Worm (Caenorhabditis elegans) whole organism, L2 larva: ENCODE data around the gene C43H6.12.

Source experiments
- C34F6.9 ChIP-seq: fragments of 150-350 bp; optimal IDR thresholded peaks from 2 replicates; lab custom pipeline; 2014; ENCODE audit warnings: missing biosample characterization, missing genetic modification characterization
- R02D3.7 ChIP-seq: fragments of 150-350 bp; optimal IDR thresholded peaks from 2 replicates; lab custom pipeline; 2014; ENCODE audit warnings: missing biosample characterization, missing genetic modification characterization
- Y55F3AM.14 ChIP-seq: fragments of 200-800 bp; sonication (Bioruptor generic); optimal IDR thresholded peaks from 2 replicates; lab custom pipeline; 2018; ENCODE audit warnings: mild to moderate bottlenecking, missing genetic modification characterization, missing compliant biosample characterization
- aly-2 ChIP-seq: fragments of 150-350 bp; optimal IDR thresholded peaks from 2 replicates; lab custom pipeline; 2014; ENCODE audit warnings: missing biosample characterization, missing genetic modification characterization
- ceh-16 ChIP-seq: fragments of 150-350 bp; optimal IDR thresholded peaks from 2 replicates; lab custom pipeline; 2014; ENCODE audit warnings: missing biosample characterization, missing genetic modification characterization
- ceh-82 ChIP-seq: fragments of 150-350 bp; optimal IDR thresholded peaks from 2 replicates; lab custom pipeline; 2014; ENCODE audit warnings: missing biosample characterization, missing genetic modification characterization
- dmd-4 ChIP-seq: sonication (generic microtip); optimal IDR thresholded peaks from 2 replicates; lab custom pipeline; 2017; ENCODE audit warnings: missing biosample characterization, missing genetic modification characterization
- egl-27 ChIP-seq: sonication (generic microtip); optimal IDR thresholded peaks from 3 replicates; lab custom pipeline; 2017; ENCODE audit warnings: missing biosample characterization, missing genetic modification reagents, missing genetic modification characterization
- elt-1 ChIP-seq: fragments of 150-350 bp; optimal IDR thresholded peaks from 2 replicates; lab custom pipeline; 2014; ENCODE audit warnings: missing biosample characterization, missing genetic modification characterization
- elt-3 ChIP-seq: sonication (generic microtip); optimal IDR thresholded peaks from 2 replicates; lab custom pipeline; 2017; ENCODE audit warnings: missing biosample characterization, missing genetic modification characterization
- fos-1 ChIP-seq: fragments of 150-350 bp; optimal IDR thresholded peaks from 2 replicates; lab custom pipeline; 2014; ENCODE audit warnings: missing biosample characterization, missing genetic modification characterization
- gmeb-1 ChIP-seq: fragments of 150-350 bp; optimal IDR thresholded peaks from 2 replicates; lab custom pipeline; 2014; ENCODE audit warnings: missing biosample characterization, missing genetic modification characterization
- lin-11 ChIP-seq: fragments of 150-350 bp; sonication (generic microtip); optimal IDR thresholded peaks from 2 replicates; lab custom pipeline; 2014; ENCODE audit warnings: missing biosample characterization, missing genetic modification characterization, inconsistent platforms, mixed read lengths
- lin-39 ChIP-seq: fragments of 150-350 bp; optimal IDR thresholded peaks from 2 replicates; lab custom pipeline; 2014; ENCODE audit warnings: missing biosample characterization, missing genetic modification reagents, missing genetic modification characterization
- lsy-2 ChIP-seq, 2 experiments: fragments of 150-350 bp in 1 of 2; sonication (generic microtip) in 1 of 2; optimal IDR thresholded peaks; 2 replicates each; lab custom pipeline; 2014 to 2017; ENCODE audit warnings: missing biosample characterization in 2 of 2, missing genetic modification characterization in 2 of 2
- mab-5 ChIP-seq: fragments of 150-350 bp; optimal IDR thresholded peaks from 2 replicates; lab custom pipeline; 2014; ENCODE audit warnings: missing biosample characterization, missing genetic modification characterization
- mbf-1 ChIP-seq: sonication (generic microtip); optimal IDR thresholded peaks from 2 replicates; lab custom pipeline; 2017; ENCODE audit warnings: missing biosample characterization, missing genetic modification characterization
- nhr-10 ChIP-seq: sonication (generic microtip); optimal IDR thresholded peaks from 2 replicates; lab custom pipeline; 2017; ENCODE audit warnings: missing biosample characterization, missing genetic modification characterization
- nhr-11 ChIP-seq: fragments of 150-350 bp; optimal IDR thresholded peaks from 2 replicates; lab custom pipeline; 2014; ENCODE audit warnings: missing biosample characterization, missing genetic modification characterization
- nhr-21 ChIP-seq: fragments of 150-350 bp; optimal IDR thresholded peaks from 2 replicates; lab custom pipeline; 2014; ENCODE audit warnings: missing biosample characterization, missing genetic modification characterization
- nhr-25 ChIP-seq: fragments of 150-350 bp; sonication (generic microtip); optimal IDR thresholded peaks from 3 replicates; lab custom pipeline; 2014; ENCODE audit warnings: missing biosample characterization, missing genetic modification characterization
- nhr-77 ChIP-seq: fragments of 150-350 bp; optimal IDR thresholded peaks from 2 replicates; lab custom pipeline; 2014; ENCODE audit warnings: missing biosample characterization, missing genetic modification characterization
- peb-1 ChIP-seq: fragments of 150-350 bp; optimal IDR thresholded peaks from 2 replicates; lab custom pipeline; 2014; ENCODE audit warnings: missing biosample characterization, missing genetic modification characterization
- skn-1 ChIP-seq: sonication (generic microtip); optimal IDR thresholded peaks from 2 replicates; lab custom pipeline; 2017; ENCODE audit warnings: missing biosample characterization, missing genetic modification characterization
- sma-3 ChIP-seq: sonication (generic microtip); optimal IDR thresholded peaks from 2 replicates; lab custom pipeline; 2016; ENCODE audit warnings: missing genetic modification reagents, missing genetic modification characterization, missing compliant biosample characterization
- sma-9 ChIP-seq, 2 experiments: fragments of 150-350 bp in 1 of 2; sonication (generic microtip) in 1 of 2; optimal IDR thresholded peaks; 2 replicates each; lab custom pipeline; 2014 to 2016; ENCODE audit warnings: missing genetic modification characterization in 2 of 2, mild to moderate bottlenecking in 1 of 2, missing biosample characterization in 1 of 2, missing compliant biosample characterization in 1 of 2, missing genetic modification reagents in 1 of 2, moderate library complexity in 1 of 2
- snpc-4 ChIP-seq: fragments of 150-350 bp; optimal IDR thresholded peaks from 2 replicates; lab custom pipeline; 2014; ENCODE audit warnings: missing biosample characterization, missing genetic modification characterization
- unc-39 ChIP-seq: fragments of 150-350 bp; optimal IDR thresholded peaks from 2 replicates; lab custom pipeline; 2014; ENCODE audit warnings: missing biosample characterization, missing genetic modification characterization
- zag-1 ChIP-seq: fragments of 150-350 bp; optimal IDR thresholded peaks from 2 replicates; lab custom pipeline; 2014; ENCODE audit warnings: missing biosample characterization, missing genetic modification characterization
- ztf-1 ChIP-seq: fragments of 200-800 bp; sonication (Bioruptor generic); conservative IDR thresholded peaks from 2 replicates; pipeline ENCODE4 v1.3.6; 2022; ENCODE audit warnings: missing genetic modification characterization, missing compliant biosample characterization
- ztf-11 ChIP-seq: sonication (generic microtip); optimal IDR thresholded peaks from 2 replicates; lab custom pipeline; 2017; ENCODE audit warnings: missing biosample characterization, missing genetic modification characterization

The C43H6.12 gene

ce11 chrX:2446185-2446584, 36.8 kb downstream of the C43H6.12 start:
- no peak for TF ChIP-seq aly-2
- no peak for TF ChIP-seq gmeb-1 (tag; lab: Kevin White, UChicago)
- no peak for TF ChIP-seq nhr-77 (tag; lab: Kevin White, UChicago)
- no peak for TF ChIP-seq sma-9 (GFP tag; optimal IDR thresholded peaks at IDR 0.05; lab: Kevin White, UChicago)
- TF ChIP-seq sma-9 (tag; optimal IDR thresholded peaks at IDR 0.05; lab: Kevin White, UChicago) = no peak
- no peak for TF ChIP-seq Y55F3AM.14
- TF ChIP-seq C34F6.9 = no peak
- TF ChIP-seq R02D3.7 (tag; lab: Kevin White, UChicago) = no peak
- no peak for TF ChIP-seq zag-1 (tag; lab: Kevin White, UChicago)

- TF ChIP-seq lsy-2 (tag; optimal IDR thresholded peaks at IDR 0.05; lab: Kevin White, UChicago) (no peak), unc-39 (tag; lab: Kevin White, UChicago) (no peak), zag-1 (tag; lab: Kevin White, UChicago) (no peak), fos-1 (no peak), ceh-16 (no peak), lin-39 (tag; lab: Kevin White, UChicago) (no peak), nhr-11 (tag; lab: Kevin White, UChicago) (no peak), ztf-1 (0 out of 2 replicates have a peak, but pooled peaks have one; percentile 72)
- TF ChIP-seq, all 48 proteins: peak for 1
These were observed 37.8 kb downstream of the C43H6.12 start for ce11 chrX:2447214-2447613.

- no peak for TF ChIP-seq peb-1
- no peak for TF ChIP-seq sma-3 (GFP tag; lab: Kevin White, UChicago)
- no peak for TF ChIP-seq nhr-11 (tag; lab: Kevin White, UChicago)
- no peak for TF ChIP-seq nhr-21 (tag; lab: Kevin White, UChicago)
- no peak for TF ChIP-seq skn-1
- no peak for TF ChIP-seq fos-1
- TF ChIP-seq zag-1 (tag; lab: Kevin White, UChicago) = no peak
- TF ChIP-seq nhr-10 (tag; lab: Kevin White, UChicago) = no peak
These were observed 41.6 kb downstream of the C43H6.12 start for ce11 chrX:2450994-2451393.

- no peak for TF ChIP-seq aly-2
- no peak for TF ChIP-seq mbf-1 (tag; lab: Kevin White, UChicago)
- peak; percentile 40 for TF ChIP-seq mab-5 (tag; lab: Kevin White, UChicago)
- peak; percentile 8 for TF ChIP-seq C34F6.9
- TF ChIP-seq sma-9 (GFP tag; optimal IDR thresholded peaks at IDR 0.05; lab: Kevin White, UChicago) = peak; percentile 9
- no peak for TF ChIP-seq sma-9 (tag; optimal IDR thresholded peaks at IDR 0.05; lab: Kevin White, UChicago)
These were observed 42.9 kb downstream of the C43H6.12 start for ce11 chrX:2452297-2452696.

- TF ChIP-seq Y55F3AM.14 (no peak), peb-1 (no peak), elt-1 (tag; lab: Kevin White, UChicago) (no peak), lin-11 (tag; lab: Kevin White, UChicago) (no peak), dmd-4 (tag; lab: Kevin White, UChicago) (no peak), elt-3 (tag; lab: Kevin White, UChicago) (no peak), unc-39 (tag; lab: Kevin White, UChicago) (no peak), ztf-11 (no peak), nhr-10 (tag; lab: Kevin White, UChicago) (no peak), ceh-82 (tag; lab: Kevin White, UChicago) (no peak)
These were observed 43.3 kb downstream of the C43H6.12 start for ce11 chrX:2452716-2453115.

ce11 chrX:2454914-2455313, 45.5 kb downstream of the C43H6.12 start:
- TF ChIP-seq lin-11 (tag; lab: Kevin White, UChicago) (no peak), sma-9 (GFP tag; optimal IDR thresholded peaks at IDR 0.05; lab: Kevin White, UChicago) (no peak), sma-9 (tag; optimal IDR thresholded peaks at IDR 0.05; lab: Kevin White, UChicago) (no peak), skn-1 (no peak), C34F6.9 (no peak), lin-39 (tag; lab: Kevin White, UChicago) (no peak), snpc-4 (tag; lab: Kevin White, UChicago) (no peak), nhr-77 (tag; lab: Kevin White, UChicago) (no peak), egl-27 (tag; lab: Kevin White, UChicago) (no peak), nhr-25 (tag; lab: Kevin White, UChicago) (no peak), lsy-2 (tag; optimal IDR thresholded peaks at IDR 0.05; lab: Kevin White, UChicago) (no peak)
- TF ChIP-seq, all 48 proteins: peak for 0
